Worm (Caenorhabditis elegans) whole organism, L1 larva: ENCODE measurements around the gene F15A8.1.

Experiments
- aly-2 ChIP-seq: fragments of 150-350 bp; optimal IDR thresholded peaks from 2 replicates; lab custom pipeline; 2014; ENCODE audit warnings: missing biosample characterization, missing genetic modification characterization
- lin-15B ChIP-seq: fragments of 150-350 bp; sonication (generic microtip); optimal IDR thresholded peaks from 3 replicates; lab custom pipeline; 2014; ENCODE audit warnings: missing biosample characterization, missing genetic modification characterization
- nhr-20 ChIP-seq: sonication (generic microtip); optimal IDR thresholded peaks from 2 replicates; lab custom pipeline; 2016; ENCODE audit warnings: mild to moderate bottlenecking, missing genetic modification characterization, missing compliant biosample characterization
- skn-1 ChIP-seq: fragments of 150-350 bp; optimal IDR thresholded peaks from 2 replicates; lab custom pipeline; 2014; ENCODE audit warnings: missing biosample characterization, missing genetic modification characterization

DNA sequence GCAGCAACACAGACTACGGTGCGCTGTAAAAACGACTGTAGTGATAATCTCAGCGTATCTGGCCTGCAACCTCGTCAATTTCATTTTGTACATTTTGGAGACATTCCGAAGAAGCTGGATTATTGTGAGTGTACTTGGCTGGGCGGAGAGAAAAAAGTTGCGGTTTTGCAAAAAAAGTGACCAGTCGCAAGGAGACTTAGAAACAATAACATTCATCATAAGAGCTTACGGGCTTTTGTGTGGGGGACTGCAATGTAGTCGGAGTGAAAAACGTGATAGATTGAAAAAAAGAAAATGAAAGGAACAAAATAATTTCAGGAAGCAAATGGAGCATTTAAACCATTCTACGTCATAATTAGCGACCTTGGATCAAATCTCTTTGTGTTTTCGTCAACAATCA, 32.3 kb upstream of the F15A8.1 start:
- TF ChIP-seq lin-15B: no peak
- TF ChIP-seq nhr-20: no peak
- TF ChIP-seq skn-1 (tag; lab: Kevin White, UChicago): no peak
- TF ChIP-seq aly-2: no peak
